Worm (Caenorhabditis elegans): ENCODE results near the gene T04B8.5.
"Not testable (repeated sequence)": the region's sequence is repeated elsewhere in the genome, so short reads cannot be mapped to it uniquely, and the experiment has no call there.

T04B8.5 gene

ce11 chrII:601305-601704 lies 23.0 kb downstream of the T04B8.5 start:
- no peak for TF ChIP-seq lsy-12 (tag; optimal IDR thresholded peaks at IDR 0.05)
- TF ChIP-seq skn-1 (tag; optimal IDR thresholded peaks at IDR 0.05), result peak; percentile 29
- TF ChIP-seq mdl-1 (tag; optimal IDR thresholded peaks at IDR 0.05), result peak; percentile 15
- no peak for TF ChIP-seq R02D3.7 (tag; optimal IDR thresholded peaks at IDR 0.05)
- TF ChIP-seq sea-2 (GFP tag; optimal IDR thresholded peaks at IDR 0.05), result no peak
- peak; percentile 28 for TF ChIP-seq egl-5 (tag; optimal IDR thresholded peaks at IDR 0.05)
- peak; percentile 63 for TF ChIP-seq nfya-1 (tag; optimal IDR thresholded peaks at IDR 0.05; ENCODE audit: insufficient read depth)
- no peak for TF ChIP-seq jun-1 (tag; optimal IDR thresholded peaks at IDR 0.05)
- TF ChIP-seq nhr-43 (tag; optimal IDR thresholded peaks at IDR 0.05; ENCODE audit: poor library complexity, severe bottlenecking), result no peak
- TF ChIP-seq nhr-237 (tag; optimal IDR thresholded peaks at IDR 0.05), result no peak
- peak; percentile 28 for TF ChIP-seq pqm-1 (tag; optimal IDR thresholded peaks at IDR 0.05)
- peak; percentile 58 for TF ChIP-seq hmg-11 (tag; optimal IDR thresholded peaks at IDR 0.05)
- TF ChIP-seq elt-2 (tag; optimal IDR thresholded peaks at IDR 0.05), result peak; percentile 23
- peak; percentile 92 for TF ChIP-seq pha-4 (tag; optimal IDR thresholded peaks at IDR 0.05)
- no peak for TF ChIP-seq fkh-10 (GFP tag; optimal IDR thresholded peaks at IDR 0.05)
- peak; percentile 63 for TF ChIP-seq lin-39 (tag; optimal IDR thresholded peaks at IDR 0.05)
- TF ChIP-seq ztf-11 (tag; optimal IDR thresholded peaks at IDR 0.05), result no peak

- TF ChIP-seq skn-1 (tag; optimal IDR thresholded peaks at IDR 0.05), result no peak
- no peak for TF ChIP-seq R02D3.7 (tag; optimal IDR thresholded peaks at IDR 0.05)
- TF ChIP-seq nhr-23 (tag; optimal IDR thresholded peaks at IDR 0.05), result no peak
- no peak for TF ChIP-seq sea-2 (GFP tag; optimal IDR thresholded peaks at IDR 0.05)
Measured at ce11 chrII:596702-597101, 27.6 kb downstream of the T04B8.5 start.

ce11 chrII:593221-593620 lies 31.1 kb downstream of the T04B8.5 start, which contains the start of gene W08F4.1:
W08F4.1 (plus strand) TSS chrII:593521.
- not testable (repeated sequence) for TF ChIP-seq fkh-10 (GFP tag; optimal IDR thresholded peaks at IDR 0.05); nhr-43 (tag; optimal IDR thresholded peaks at IDR 0.05; ENCODE audit: poor library complexity, severe bottlenecking); elt-2 (tag; optimal IDR thresholded peaks at IDR 0.05)

ce11 chrII:591110-591509 lies 33.2 kb downstream of the T04B8.5 start, which contains the start of gene W08F4.10:
W08F4.10 (minus strand) TSS chrII:591210.
- no peak for TF ChIP-seq lin-15B (tag; optimal IDR thresholded peaks at IDR 0.05)
- no peak for TF ChIP-seq nhr-237 (tag; optimal IDR thresholded peaks at IDR 0.05)
- TF ChIP-seq ama-1 (optimal IDR thresholded peaks at IDR 0.05), result no peak
- no peak for TF ChIP-seq nhr-77 (tag; optimal IDR thresholded peaks at IDR 0.05)
- TF ChIP-seq aly-2 (tag; optimal IDR thresholded peaks at IDR 0.05), result no peak
- no peak for TF ChIP-seq snpc-4 (tag; optimal IDR thresholded peaks at IDR 0.05)
- TF ChIP-seq ceh-28 (tag; optimal IDR thresholded peaks at IDR 0.05), result no peak
- TF ChIP-seq jun-1 (tag; optimal IDR thresholded peaks at IDR 0.05), result no peak
- TF ChIP-seq nhr-67 (tag; optimal IDR thresholded peaks at IDR 0.05), result no peak
- TF ChIP-seq ceh-82 (tag; optimal IDR thresholded peaks at IDR 0.05), result no peak
- no peak for TF ChIP-seq nhr-28 (tag; optimal IDR thresholded peaks at IDR 0.05)
- TF ChIP-seq lsy-12 (tag; optimal IDR thresholded peaks at IDR 0.05), result no peak
- TF ChIP-seq pha-4 (tag; optimal IDR thresholded peaks at IDR 0.05), result no peak
- no peak for TF ChIP-seq nhr-11 (tag; optimal IDR thresholded peaks at IDR 0.05)
- no peak for TF ChIP-seq lin-39 (tag; optimal IDR thresholded peaks at IDR 0.05)

DNA sequence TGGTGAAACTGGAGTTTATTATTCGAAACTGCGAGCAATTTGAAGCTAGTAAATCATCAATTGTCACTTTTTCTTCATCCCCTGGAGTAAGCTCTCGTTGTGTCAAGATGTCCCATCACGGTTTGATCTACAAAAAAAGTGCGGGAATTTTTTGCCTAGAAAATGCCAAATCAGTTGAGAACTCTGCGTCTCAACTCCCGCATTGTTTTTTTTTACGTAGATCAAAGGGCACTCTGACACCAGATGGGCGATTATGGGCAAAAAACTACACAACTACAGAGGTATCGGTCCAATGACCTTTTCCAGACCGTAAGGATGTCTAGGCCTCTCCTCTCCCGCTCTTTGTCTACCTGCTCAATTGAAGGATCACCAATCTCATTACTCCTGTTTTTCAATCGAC lies 36.8 kb downstream of the T04B8.5 start, which contains the start of gene fbxb-34:
fbxb-34 (plus strand) TSS at position 301 of the 400 bp plus-strand sequence.
- TF ChIP-seq nhr-11 (tag; optimal IDR thresholded peaks at IDR 0.05) (no peak), lin-39 (tag; optimal IDR thresholded peaks at IDR 0.05) (no peak), lsy-12 (tag; optimal IDR thresholded peaks at IDR 0.05) (no peak), egl-5 (tag; optimal IDR thresholded peaks at IDR 0.05) (no peak), unc-62 (GFP tag; optimal IDR thresholded peaks at IDR 0.05) (no peak), ztf-11 (tag; optimal IDR thresholded peaks at IDR 0.05) (no peak), ceh-28 (tag; optimal IDR thresholded peaks at IDR 0.05) (no peak), jun-1 (tag; optimal IDR thresholded peaks at IDR 0.05) (no peak)

DNA sequence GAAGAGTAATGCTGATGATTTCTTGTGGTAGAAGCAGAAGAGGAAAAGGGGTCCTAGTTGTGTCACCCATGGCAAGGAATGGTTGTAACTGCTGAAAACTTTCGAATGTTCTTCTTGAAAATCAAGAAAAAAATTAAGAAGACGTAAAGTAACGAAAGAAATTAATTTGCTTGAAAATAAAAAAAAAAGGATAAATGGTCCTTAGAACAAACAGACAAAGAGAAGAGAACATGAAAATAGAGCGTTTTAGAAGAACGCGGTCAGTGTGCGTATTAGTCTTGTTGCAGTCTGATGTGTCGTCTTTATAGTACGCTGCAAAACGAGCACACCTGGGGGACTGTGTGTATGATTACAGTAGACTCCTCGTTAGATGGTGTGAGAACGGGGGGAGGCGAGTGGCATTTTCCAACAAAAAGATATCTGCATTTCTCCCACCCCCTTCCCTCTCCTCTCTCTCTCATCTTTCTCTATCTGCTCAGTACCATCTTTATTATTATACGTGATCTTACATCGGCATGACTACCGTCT lies 40.0 kb downstream of the T04B8.5 start, which contains the start of the genes W08F4.12 and W08F4.13:
W08F4.12 (minus strand) TSS at position 101 of the 528 bp plus-strand sequence.
W08F4.13 (plus strand) TSS at position 478 of the 528 bp plus-strand sequence.
- TF ChIP-seq ama-1 (optimal IDR thresholded peaks at IDR 0.05) (no peak), daf-12 (tag; optimal IDR thresholded peaks at IDR 0.05) (no peak), mdl-1 (tag; optimal IDR thresholded peaks at IDR 0.05) (no peak), R02D3.7 (tag; optimal IDR thresholded peaks at IDR 0.05) (no peak), nhr-12 (tag; optimal IDR thresholded peaks at IDR 0.05) (no peak), fos-1 (tag; optimal IDR thresholded peaks at IDR 0.05) (no peak), nhr-28 (tag; optimal IDR thresholded peaks at IDR 0.05) (no peak), ztf-11 (tag; optimal IDR thresholded peaks at IDR 0.05) (no peak), lin-39 (tag; optimal IDR thresholded peaks at IDR 0.05) (no peak), elt-3 (tag; optimal IDR thresholded peaks at IDR 0.05) (no peak), nhr-43 (tag; optimal IDR thresholded peaks at IDR 0.05; ENCODE audit: poor library complexity, severe bottlenecking) (no peak), pha-4 (tag; optimal IDR thresholded peaks at IDR 0.05) (no peak), nhr-23 (tag; optimal IDR thresholded peaks at IDR 0.05) (no peak), lin-15B (tag; optimal IDR thresholded peaks at IDR 0.05) (no peak), snpc-4 (tag; optimal IDR thresholded peaks at IDR 0.05) (no peak), unc-39 (tag; optimal IDR thresholded peaks at IDR 0.05) (no peak), nhr-77 (tag; optimal IDR thresholded peaks at IDR 0.05) (no peak), zag-1 (tag; optimal IDR thresholded peaks at IDR 0.05) (no peak), lsy-12 (tag; optimal IDR thresholded peaks at IDR 0.05) (no peak)
